Worm (Caenorhabditis elegans): ENCODE data around the gene F48F7.3.
A peak's percentile ranks its signal among the peaks of the same experiment; 100 is the strongest.
"Not testable (repeated sequence)": the region's sequence is repeated elsewhere in the genome, so short reads cannot be mapped to it uniquely, and the experiment has no call there.

F48F7.3 gene

DNA sequence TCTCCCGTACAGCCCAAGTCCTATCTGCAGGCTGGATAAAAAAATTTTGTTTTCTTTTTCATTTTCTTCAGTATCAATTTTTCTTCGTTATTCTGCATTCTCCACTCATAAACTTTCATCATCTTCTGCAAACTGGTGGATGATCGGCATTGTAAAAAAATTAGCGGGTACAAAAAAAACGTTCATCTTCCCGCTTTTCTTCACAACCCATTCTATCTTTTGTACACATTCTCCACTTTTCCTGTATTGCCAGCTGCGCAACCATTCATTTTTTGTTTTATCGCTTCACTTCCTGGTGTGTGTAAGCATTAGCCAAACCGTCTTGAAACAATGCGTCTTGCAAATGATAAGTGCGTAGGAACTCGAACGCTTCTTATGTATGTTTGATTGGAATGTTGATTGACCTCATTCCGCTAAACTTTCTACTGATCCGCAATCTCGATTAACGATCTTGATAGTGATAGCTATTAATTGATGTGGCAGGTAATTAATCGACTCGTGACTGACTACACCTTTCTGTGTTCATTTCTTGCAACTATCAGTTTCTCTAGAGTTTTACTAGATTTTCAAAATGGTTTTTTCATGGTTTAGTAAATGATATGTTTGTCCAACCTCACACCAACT is 11.3 kb downstream of the F48F7.3 start:
- peak; percentile 75 for TF ChIP-seq unc-62 (GFP tag; optimal IDR thresholded peaks at IDR 0.05)
- TF ChIP-seq blmp-1 (tag; optimal IDR thresholded peaks at IDR 0.05) = no peak
- no peak for TF ChIP-seq nhr-237 (tag; optimal IDR thresholded peaks at IDR 0.05)
- TF ChIP-seq ham-2 (GFP tag; optimal IDR thresholded peaks at IDR 0.05) = peak; percentile 85
- TF ChIP-seq elt-1 (tag; optimal IDR thresholded peaks at IDR 0.05; ENCODE audit: borderline replicate concordance, insufficient read depth) = peak; percentile 80
- no peak for TF ChIP-seq unc-120 (tag; optimal IDR thresholded peaks at IDR 0.05; ENCODE audit: poor library complexity, severe bottlenecking)

DNA sequence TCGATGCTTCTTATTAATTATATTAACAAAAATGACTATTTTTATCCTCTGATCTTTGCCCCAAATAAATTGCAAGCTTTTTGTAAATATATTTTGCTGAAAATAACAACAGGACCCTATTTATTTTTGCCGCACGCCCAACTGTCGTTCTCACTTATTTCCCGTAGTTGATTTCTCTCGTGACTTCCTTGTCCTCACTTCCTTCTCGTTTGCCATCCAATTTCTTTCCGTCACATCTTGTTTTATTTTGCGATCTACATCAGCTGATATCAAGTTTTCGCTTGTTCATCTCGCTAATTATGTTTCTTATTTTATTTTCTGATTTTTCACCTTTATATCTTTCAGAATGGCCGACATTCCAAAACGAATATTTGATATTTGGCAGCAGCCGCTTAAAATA is 12.0 kb downstream of the F48F7.3 start, which contains the start of gene F48F7.5:
Gene F48F7.5, plus strand, starts transcription at position 340 of the 400 bp plus-strand sequence.
- TF ChIP-seq elt-1 (tag; optimal IDR thresholded peaks at IDR 0.05; ENCODE audit: borderline replicate concordance, insufficient read depth) = no peak
- TF ChIP-seq nhr-237 (tag; optimal IDR thresholded peaks at IDR 0.05) = no peak
- TF ChIP-seq unc-62 (GFP tag; optimal IDR thresholded peaks at IDR 0.05) = no peak
- no peak for TF ChIP-seq ham-2 (GFP tag; optimal IDR thresholded peaks at IDR 0.05)
- TF ChIP-seq elt-3 (tag; optimal IDR thresholded peaks at IDR 0.05) = no peak
- TF ChIP-seq cnd-1 (tag; optimal IDR thresholded peaks at IDR 0.05) = no peak
- no peak for TF ChIP-seq drap-1 (GFP tag; optimal IDR thresholded peaks at IDR 0.05)
- no peak for TF ChIP-seq lin-13 (tag; optimal IDR thresholded peaks at IDR 0.05)
- TF ChIP-seq ceh-83 (GFP tag; optimal IDR thresholded peaks at IDR 0.05) = no peak
- no peak for TF ChIP-seq flh-1 (GFP tag; optimal IDR thresholded peaks at IDR 0.05)
- TF ChIP-seq unc-120 (tag; optimal IDR thresholded peaks at IDR 0.05; ENCODE audit: poor library complexity, severe bottlenecking) = no peak

DNA sequence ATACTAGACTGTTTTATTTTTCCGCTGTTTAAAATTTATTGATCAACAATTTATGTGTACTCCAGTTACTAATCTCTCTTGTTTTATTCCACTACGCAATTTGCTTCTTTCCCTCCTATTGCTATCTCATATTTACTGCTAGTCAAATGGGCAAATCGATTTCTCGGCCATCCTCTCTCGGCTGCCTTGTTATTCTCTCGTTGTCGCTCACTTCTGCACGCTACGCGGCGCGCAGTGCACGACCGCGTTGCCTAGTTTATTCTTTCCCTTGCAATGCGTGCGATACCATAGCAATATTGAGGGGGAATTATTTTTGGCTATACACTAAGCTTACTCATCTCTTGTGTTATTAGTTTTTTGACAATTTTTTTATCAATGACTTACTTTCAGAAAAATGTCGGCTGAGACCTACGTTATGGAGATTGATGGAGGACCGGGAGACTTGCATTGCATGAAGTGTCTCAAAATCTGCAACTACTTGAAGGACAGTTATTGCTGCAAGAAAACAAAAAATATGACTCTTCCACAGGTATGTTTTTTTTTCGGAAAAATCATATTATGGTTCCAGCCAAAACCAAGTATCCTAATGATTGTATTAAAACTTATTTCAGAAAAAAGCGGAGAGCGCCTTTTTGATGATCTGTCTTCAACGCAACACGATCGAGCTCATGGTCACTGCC is 14.3 kb downstream of the F48F7.3 start, which contains the start of gene F48F7.6:
Gene F48F7.6, plus strand, starts transcription at position 391 of the 680 bp plus-strand sequence.
- TF ChIP-seq nhr-237 (tag; optimal IDR thresholded peaks at IDR 0.05) (peak; percentile 42), ces-1 (GFP tag; optimal IDR thresholded peaks at IDR 0.05) (peak; percentile 67), nhr-12 (tag; optimal IDR thresholded peaks at IDR 0.05) (no peak), ham-2 (GFP tag; optimal IDR thresholded peaks at IDR 0.05) (peak; percentile 74), M03D4.4 (tag; optimal IDR thresholded peaks at IDR 0.05) (peak; percentile 6), sptf-1 (tag; optimal IDR thresholded peaks at IDR 0.05) (peak; percentile 38), hlh-1 (tag; optimal IDR thresholded peaks at IDR 0.05) (peak; percentile 40), ceh-39 (tag; optimal IDR thresholded peaks at IDR 0.05) (peak; percentile 80), elt-1 (tag; optimal IDR thresholded peaks at IDR 0.05; ENCODE audit: borderline replicate concordance, insufficient read depth) (no peak), mep-1 (tag; optimal IDR thresholded peaks at IDR 0.05) (peak; percentile 58), unc-120 (tag; optimal IDR thresholded peaks at IDR 0.05; ENCODE audit: poor library complexity, severe bottlenecking) (peak; percentile 12), unc-62 (GFP tag; optimal IDR thresholded peaks at IDR 0.05) (peak; percentile 28), lsy-2 (tag; optimal IDR thresholded peaks at IDR 0.05) (no peak), pha-4 (tag; optimal IDR thresholded peaks at IDR 0.05) (peak; percentile 42), drap-1 (GFP tag; optimal IDR thresholded peaks at IDR 0.05) (peak; percentile 31)

DNA sequence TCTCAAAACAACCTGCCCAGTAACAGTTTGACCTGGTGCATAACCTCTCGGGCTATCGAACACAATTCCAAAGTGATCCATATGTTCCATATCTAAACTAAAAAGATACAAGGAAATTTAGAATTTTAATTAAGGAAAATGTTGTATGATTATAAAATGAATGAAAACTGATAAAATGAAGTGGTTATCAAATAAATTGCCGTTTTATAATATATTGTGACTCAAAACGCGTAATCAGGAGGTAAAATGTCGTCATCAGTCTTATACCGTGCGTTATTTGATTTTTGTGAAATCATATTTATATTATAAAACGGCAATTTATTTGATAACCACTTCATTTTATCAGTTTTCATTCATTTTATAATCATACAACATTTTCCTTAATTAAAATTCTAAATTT is 17.1 kb downstream of the F48F7.3 start, which contains the start of gene arrd-24:
Gene arrd-24, minus strand, starts transcription at position 101 of the 400 bp plus-strand sequence.
- not testable (repeated sequence) for TF ChIP-seq drap-1 (GFP tag; optimal IDR thresholded peaks at IDR 0.05); flh-1 (GFP tag; optimal IDR thresholded peaks at IDR 0.05); cnd-1 (tag; optimal IDR thresholded peaks at IDR 0.05)

DNA sequence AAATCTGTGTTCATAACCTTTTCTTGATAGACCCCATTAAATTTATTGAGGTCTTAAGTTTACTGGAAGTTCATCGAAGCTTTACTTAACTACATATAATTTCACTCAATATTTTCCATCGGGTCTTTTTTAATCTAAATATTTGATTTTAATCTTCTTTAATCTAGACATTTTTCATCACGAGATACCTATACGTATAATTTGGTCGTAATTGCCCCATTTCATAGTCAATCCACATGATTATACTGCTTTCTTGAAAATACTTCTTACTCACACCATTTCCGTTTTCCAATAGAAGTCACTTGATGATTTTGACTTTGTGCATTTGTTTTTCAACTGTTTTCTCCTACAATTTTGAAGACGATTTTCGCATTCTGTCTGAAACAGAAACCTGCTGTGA is 23.0 kb downstream of the F48F7.3 start, which contains the start of gene irld-24:
Gene irld-24, plus strand, starts transcription at position 301 of the 400 bp plus-strand sequence.
- no peak for TF ChIP-seq elt-3 (tag; optimal IDR thresholded peaks at IDR 0.05)
- no peak for TF ChIP-seq tbx-8 (GFP tag; optimal IDR thresholded peaks at IDR 0.05)

DNA sequence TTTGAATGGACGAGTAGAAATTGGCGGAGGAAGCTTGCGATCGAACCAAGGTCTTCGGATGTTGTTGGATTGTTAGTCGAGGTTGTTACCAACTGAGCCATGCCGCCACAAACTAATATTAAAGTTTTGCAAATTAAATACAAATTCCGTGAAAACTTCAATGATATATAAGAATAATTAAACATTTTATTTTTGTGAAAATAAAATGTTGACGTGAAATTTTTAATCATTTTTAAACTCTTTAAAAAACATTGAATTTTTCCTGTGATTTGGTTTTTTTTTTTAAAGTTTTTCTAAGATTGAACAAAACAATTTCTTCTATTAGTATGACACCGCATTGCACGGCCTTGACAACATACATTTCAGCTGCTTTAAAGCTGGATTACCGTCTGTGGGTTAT is 27.4 kb downstream of the F48F7.3 start, which contains the start of gene C31E10.11:
Gene C31E10.11, minus strand, starts transcription at position 101 of the 400 bp plus-strand sequence.
- TF ChIP-seq elt-3 (tag; optimal IDR thresholded peaks at IDR 0.05) (no peak), mep-1 (tag; optimal IDR thresholded peaks at IDR 0.05) (no peak)

DNA sequence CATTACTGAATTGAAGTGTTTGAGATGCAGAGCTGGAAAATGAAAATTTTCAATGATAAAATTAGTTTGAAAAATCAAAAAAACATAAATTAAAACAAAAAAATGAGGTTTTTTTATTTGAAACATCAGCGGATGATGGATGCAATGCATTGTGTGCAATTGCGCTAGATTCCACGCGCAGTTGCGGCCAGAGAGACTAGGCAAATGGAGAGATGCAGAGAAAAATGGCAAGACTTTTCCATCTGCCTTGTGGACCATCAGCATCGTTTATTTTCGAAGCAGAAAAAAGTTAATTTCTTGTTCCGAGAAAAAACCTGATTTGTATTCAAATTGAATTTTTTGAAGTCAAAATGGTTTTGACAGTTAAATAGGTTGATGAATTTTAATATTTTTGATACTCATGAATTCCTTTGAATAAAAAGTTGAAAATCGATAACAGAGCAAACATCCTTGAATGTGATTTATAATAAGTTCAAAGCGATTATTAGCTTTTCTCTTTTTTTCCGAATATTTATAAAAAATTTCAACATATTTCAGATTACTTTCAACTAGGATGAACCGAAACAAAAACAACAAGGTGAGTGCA is 32.6 kb downstream of the F48F7.3 start, which contains the start of the genes C31E10.5 and C31E10.6:
Gene C31E10.5, minus strand, starts transcription at position 32 of the 586 bp plus-strand sequence.
Gene C31E10.6, plus strand, starts transcription at position 536 of the 586 bp plus-strand sequence.
- TF ChIP-seq lsy-2 (tag; optimal IDR thresholded peaks at IDR 0.05) = peak; percentile 50
- TF ChIP-seq lin-13 (tag; optimal IDR thresholded peaks at IDR 0.05) = peak; percentile 39
- TF ChIP-seq mep-1 (tag; optimal IDR thresholded peaks at IDR 0.05) = peak; percentile 85
- peak; percentile 1 for TF ChIP-seq cnd-1 (tag; optimal IDR thresholded peaks at IDR 0.05)
- peak; percentile 48 for TF ChIP-seq nhr-237 (tag; optimal IDR thresholded peaks at IDR 0.05)
- no peak for TF ChIP-seq ceh-39 (tag; optimal IDR thresholded peaks at IDR 0.05)
- TF ChIP-seq ces-1 (GFP tag; optimal IDR thresholded peaks at IDR 0.05) = peak; percentile 25
- TF ChIP-seq mls-2 (tag; optimal IDR thresholded peaks at IDR 0.05) = peak; percentile 23
- no peak for TF ChIP-seq elt-3 (tag; optimal IDR thresholded peaks at IDR 0.05)
